Fruit fly (Drosophila melanogaster): ENCODE results near the gene brk.

The brk gene

DNA sequence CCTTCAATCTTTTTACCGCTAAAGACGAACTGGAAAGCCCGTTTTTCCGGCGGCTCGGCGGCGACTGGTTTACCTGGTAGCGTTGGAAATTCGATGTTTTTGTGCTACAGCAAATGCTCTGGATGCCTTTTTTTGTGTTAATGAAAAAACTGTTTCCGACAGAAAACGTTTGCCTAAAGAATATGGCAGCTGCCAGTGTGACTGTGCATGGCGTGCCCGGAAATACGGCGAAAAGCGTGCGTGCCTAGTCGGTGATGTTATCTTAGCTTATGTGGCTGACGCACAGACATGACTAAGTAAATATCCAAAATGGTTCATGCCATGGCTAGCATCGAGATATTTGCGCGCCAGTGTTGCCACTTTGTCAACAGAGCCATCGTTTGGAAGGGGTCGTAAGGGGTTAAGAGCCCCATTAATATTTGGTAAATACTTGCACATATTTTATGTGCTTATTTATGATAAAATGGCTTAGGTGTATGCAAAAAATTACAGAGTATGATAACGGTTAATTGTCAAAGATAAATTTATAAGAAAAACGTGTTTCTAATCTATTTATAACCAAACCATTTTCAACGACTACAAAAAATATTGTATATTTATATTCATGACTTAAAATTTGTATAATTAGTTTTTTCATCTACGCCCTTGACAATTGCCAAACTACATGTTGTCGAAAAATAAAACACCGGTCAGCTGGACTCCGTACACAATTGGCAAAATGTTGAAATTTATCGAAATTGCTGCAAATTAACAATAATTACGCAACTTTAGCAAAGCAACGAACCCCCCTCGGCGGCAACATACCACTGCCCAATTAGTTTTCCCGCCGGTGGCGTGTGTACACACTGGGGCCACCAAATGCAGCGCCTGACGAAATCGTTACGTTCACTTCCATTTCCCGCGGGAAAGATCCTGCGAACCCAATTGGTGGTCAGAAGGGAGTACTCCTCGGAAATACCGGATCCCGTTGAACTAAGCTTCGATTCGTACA lies 21.4 kb upstream of the brk start, which contains the start of gene CG2059 (continued):
- TF ChIP-seq CG32772 (GFP tag; IDR thresholded peaks at IDR 0.05) (peak; percentile 47), mam (GFP tag; optimal IDR thresholded peaks at IDR 0.05) (peak; percentile 68), Max (GFP tag; optimal IDR thresholded peaks at IDR 0.05) (peak; percentile 55), grn (GFP tag; optimal IDR thresholded peaks at IDR 0.05) (peak; percentile 1), CG4820 (GFP tag; optimal IDR thresholded peaks at IDR 0.05) (peak; percentile 26), CG15696 (tag; optimal IDR thresholded peaks at IDR 0.05) (peak; percentile 26), hbn (GFP tag; IDR thresholded peaks at IDR 0.05; ENCODE audit: partially characterized antibody) (no peak; the same call in 1 of the 2 replicates), dm (GFP tag; optimal IDR thresholded peaks at IDR 0.05) (peak; percentile 84), NFAT (GFP tag; IDR thresholded peaks at IDR 0.05) (peak; percentile 74), CG6175 (GFP tag; IDR thresholded peaks at IDR 0.05) (0 out of 3 replicates have a peak, but pooled peaks have one; percentile 15), CG33557 (GFP tag; optimal IDR thresholded peaks at IDR 0.05) (no peak), CG12236 (GFP tag; optimal IDR thresholded peaks at IDR 0.05) (no peak), CG13624 (GFP tag; optimal IDR thresholded peaks at IDR 0.05) (peak; percentile 26), Rfx (GFP tag; IDR thresholded peaks at IDR 0.05) (peak; percentile 79), BEAF-32 (GFP tag; optimal IDR thresholded peaks at IDR 0.05) (peak; percentile 67), CG18619 (GFP tag; optimal IDR thresholded peaks at IDR 0.05) (no peak), CG10462 (GFP tag; optimal IDR thresholded peaks at IDR 0.05) (no peak), CG18764 (GFP tag; optimal IDR thresholded peaks at IDR 0.05) (peak; percentile 12), nerfin-1 (tag; optimal IDR thresholded peaks at IDR 0.05) (no peak), Dbx (GFP tag; IDR thresholded peaks at IDR 0.05) (peak; percentile 72), sqz (GFP tag; optimal IDR thresholded peaks at IDR 0.05) (peak; percentile 13), CG13424 (tag; optimal IDR thresholded peaks at IDR 0.05) (peak; percentile 37), Opbp (GFP tag; IDR thresholded peaks at IDR 0.05; ENCODE audit: partially characterized antibody) (peak; percentile 80), Hr39 (optimal IDR thresholded peaks at IDR 0.05) (no peak), gsb-n (tag; optimal IDR thresholded peaks at IDR 0.05) (peak; percentile 8), CG7357 (GFP tag; IDR thresholded peaks at IDR 0.05) (no peak), CG4404 (GFP tag; IDR thresholded peaks at IDR 0.05) (peak; percentile 32), ems (GFP tag; optimal IDR thresholded peaks at IDR 0.05) (peak; percentile 26), CG30020 (tag; optimal IDR thresholded peaks at IDR 0.05) (peak; percentile 59), klu (GFP tag; IDR thresholded peaks at IDR 0.05) (peak; percentile 31; the same call in 1 of the 2 replicates), CG34224 (GFP tag; IDR thresholded peaks at IDR 0.05; ENCODE audit: partially characterized antibody) (no peak), toy (GFP tag; IDR thresholded peaks at IDR 0.05) (no peak), CG10267 (tag; optimal IDR thresholded peaks at IDR 0.05) (peak; percentile 66), CG7987 (GFP tag; optimal IDR thresholded peaks at IDR 0.05) (peak; percentile 51), CG1233 (GFP tag; optimal IDR thresholded peaks at IDR 0.05) (peak; percentile 51), Ets97D (GFP tag; optimal IDR thresholded peaks at IDR 0.05) (peak; percentile 96), psq (GFP tag; optimal IDR thresholded peaks at IDR 0.05) (no peak), CG7556 (GFP tag; optimal IDR thresholded peaks at IDR 0.05) (peak; percentile 47), slp2 (GFP tag; optimal IDR thresholded peaks at IDR 0.05) (peak; percentile 31), vnd (GFP tag; IDR thresholded peaks at IDR 0.05; ENCODE audit: partially characterized antibody) (no peak), insv (GFP tag; optimal IDR thresholded peaks at IDR 0.05) (peak in 1 of 2 experiments; percentile 35), CG7839 (tag; optimal IDR thresholded peaks at IDR 0.05) (peak; percentile 47), chif (GFP tag; optimal IDR thresholded peaks at IDR 0.05) (peak in 1 of 2 experiments; percentile 21), pita (GFP tag; optimal IDR thresholded peaks at IDR 0.05) (peak; percentile 83), CG9437 (GFP tag; optimal IDR thresholded peaks at IDR 0.05) (peak; percentile 31), CG16863 (GFP tag; optimal IDR thresholded peaks at IDR 0.05) (peak; percentile 39), PHDP (tag; optimal IDR thresholded peaks at IDR 0.05) (peak; percentile 29), esg (GFP tag; conservative IDR thresholded peaks at IDR 0.05) (peak; percentile 34; the same call in 1 of the 2 replicates)
